Fruit fly (Drosophila melanogaster) whole organism, embryonic: ENCODE measurements around the gene Lcp65Ae.
A peak's percentile ranks its signal among the peaks of the same experiment; 100 is the strongest.

Source experiments
- CG10565 ChIP-seq: fragments of 200-800 bp; sonication (Bioruptor generic); optimal IDR thresholded peaks from 3 replicates; lab custom pipeline; 2016; ENCODE audit warnings: missing biosample characterization, mild to moderate bottlenecking, missing genetic modification characterization
- CG11085 ChIP-seq: fragments of 200-800 bp; sonication (Bioruptor generic); IDR thresholded peaks from 2 replicates; pipeline ENCODE4 v1.3.6; 2022; ENCODE audit warnings: missing biosample characterization, missing genetic modification characterization
- CG11504 ChIP-seq: fragments of 200-800 bp; sonication (Bioruptor generic); optimal IDR thresholded peaks from 3 replicates; lab custom pipeline; 2019; ENCODE audit warnings: missing biosample characterization, mild to moderate bottlenecking, missing genetic modification characterization, moderate library complexity
- CG12155 ChIP-seq: fragments of 200-800 bp; sonication (Bioruptor generic); optimal IDR thresholded peaks from 3 replicates; lab custom pipeline; 2016; ENCODE audit warnings: missing biosample characterization, missing genetic modification characterization
- CG12744 ChIP-seq: fragments of 200-800 bp; sonication (Bioruptor generic); optimal IDR thresholded peaks from 2 replicates; lab custom pipeline; 2016; ENCODE audit warnings: missing biosample characterization, missing genetic modification characterization
- CG14710 ChIP-seq: fragments of 200-800 bp; sonication (Bioruptor generic); optimal IDR thresholded peaks from 3 replicates; lab custom pipeline; 2019; ENCODE audit warnings: missing biosample characterization, mild to moderate bottlenecking, missing genetic modification characterization, moderate library complexity
- CG15011 ChIP-seq: fragments of 200-800 bp; sonication (Bioruptor generic); optimal IDR thresholded peaks from 3 replicates; lab custom pipeline; 2018; ENCODE audit warnings: missing biosample characterization, mild to moderate bottlenecking, missing genetic modification characterization
- CG17328 ChIP-seq: fragments of 200-800 bp; sonication (Bioruptor generic); IDR thresholded peaks from 2 replicates; pipeline ENCODE4 v1.3.6; 2022; ENCODE audit warnings: missing biosample characterization, missing genetic modification characterization
- CG18011 ChIP-seq: fragments of 200-800 bp; sonication (Bioruptor generic); optimal IDR thresholded peaks from 2 replicates; lab custom pipeline; 2017; ENCODE audit warnings: missing biosample characterization, missing genetic modification characterization, mild to moderate bottlenecking, moderate library complexity, missing genotype
- CG18599 ChIP-seq: fragments of 200-800 bp; sonication (Bioruptor generic); optimal IDR thresholded peaks from 3 replicates; lab custom pipeline; 2017; ENCODE audit warnings: missing biosample characterization, missing genetic modification characterization, mild to moderate bottlenecking, moderate library complexity, missing genetic modification reagents
- CG4282 ChIP-seq: fragments of 200-800 bp; sonication (Bioruptor generic); optimal IDR thresholded peaks from 2 replicates; lab custom pipeline; 2016; ENCODE audit warnings: missing biosample characterization, missing genetic modification characterization
- CG4424 ChIP-seq: fragments of 200-800 bp; sonication (Bioruptor generic); optimal IDR thresholded peaks from 3 replicates; lab custom pipeline; 2016; ENCODE audit warnings: missing biosample characterization, missing genetic modification characterization
- CG4617 ChIP-seq: fragments of 200-800 bp; sonication (Bioruptor generic); optimal IDR thresholded peaks from 3 replicates; lab custom pipeline; 2016; ENCODE audit warnings: missing biosample characterization, missing genetic modification characterization, borderline replicate concordance
- CG6272 ChIP-seq: fragments of 200-800 bp; sonication (Bioruptor generic); IDR thresholded peaks from 2 replicates; pipeline ENCODE4 v1.3.6; 2022; ENCODE audit warnings: missing biosample characterization, missing genetic modification characterization
- CG6683 ChIP-seq: fragments of 200-800 bp; sonication (Bioruptor generic); optimal IDR thresholded peaks from 2 replicates; lab custom pipeline; 2017; ENCODE audit warnings: missing biosample characterization, mild to moderate bottlenecking, missing genetic modification characterization, missing genetic modification reagents
- CG6854 ChIP-seq: fragments of 200-800 bp; sonication (Bioruptor generic); optimal IDR thresholded peaks from 3 replicates; lab custom pipeline; 2017; ENCODE audit warnings: missing biosample characterization, mild to moderate bottlenecking, missing genetic modification characterization
- CG7556 ChIP-seq: fragments of 200-800 bp; sonication (Bioruptor generic); optimal IDR thresholded peaks from 2 replicates; lab custom pipeline; 2017; ENCODE audit warnings: missing biosample characterization, mild to moderate bottlenecking, missing genetic modification characterization
- CG8281 ChIP-seq: fragments of 200-800 bp; sonication (Bioruptor generic); optimal IDR thresholded peaks from 2 replicates; lab custom pipeline; 2018; ENCODE audit warnings: missing biosample characterization, mild to moderate bottlenecking, missing genetic modification characterization, moderate library complexity
- Dll ChIP-seq: fragments of 200-800 bp; sonication (Bioruptor generic); IDR thresholded peaks from 4 replicates; pipeline ENCODE4 v1.3.6; 2022; ENCODE audit warnings: missing biosample characterization, missing genetic modification characterization; ENCODE audit not compliant: partially characterized antibody
- E2f2 ChIP-seq: fragments of 200-800 bp; sonication (Bioruptor generic); IDR thresholded peaks from 2 replicates; pipeline ENCODE4 v1.3.6; 2022; ENCODE audit warnings: missing biosample characterization, missing genetic modification characterization
- Eip74EF ChIP-seq, 2 experiments: fragments of 200-800 bp in 1 of 2; fragments of >200 bp in 1 of 2; sonication (Bioruptor generic) in 1 of 2; optimal IDR thresholded peaks; 2 replicates each; lab custom pipeline; 2017 to 2019; ENCODE audit warnings: missing biosample characterization in 2 of 2, missing genetic modification characterization in 2 of 2, mild to moderate bottlenecking in 1 of 2, moderate library complexity in 1 of 2
- Fer2 ChIP-seq: fragments of 200-800 bp; sonication (Bioruptor generic); optimal IDR thresholded peaks from 2 replicates; lab custom pipeline; 2018; ENCODE audit warnings: missing biosample characterization, mild to moderate bottlenecking, missing genetic modification characterization, moderate library complexity
- Fer3 ChIP-seq: fragments of 200-800 bp; sonication (Bioruptor generic); optimal IDR thresholded peaks from 2 replicates; lab custom pipeline; 2018; ENCODE audit warnings: missing biosample characterization, mild to moderate bottlenecking, missing genetic modification characterization, moderate library complexity
- H2.0 ChIP-seq: fragments of 200-800 bp; sonication (Bioruptor generic); IDR thresholded peaks from 2 replicates; pipeline ENCODE4 v1.3.6; 2022; ENCODE audit warnings: missing biosample characterization, missing genetic modification characterization
- HLH3B ChIP-seq: fragments of 200-800 bp; sonication (Bioruptor generic); IDR thresholded peaks from 2 replicates; pipeline ENCODE4 v1.3.6; 2022; ENCODE audit warnings: missing biosample characterization, missing genetic modification characterization
- Lhr ChIP-seq: fragments of 200-800 bp; sonication (Bioruptor generic); optimal IDR thresholded peaks from 3 replicates; lab custom pipeline; 2017; ENCODE audit warnings: mild to moderate bottlenecking, missing biosample characterization, missing genetic modification reagents, missing genetic modification characterization
- MTF-1 ChIP-seq: fragments of 200-800 bp; sonication (Bioruptor generic); optimal IDR thresholded peaks from 2 replicates; lab custom pipeline; 2018; ENCODE audit warnings: missing biosample characterization, mild to moderate bottlenecking, missing genetic modification characterization, borderline replicate concordance
- Med ChIP-seq: fragments of 200-800 bp; sonication (Bioruptor generic); peaks from one replicate; lab custom pipeline; 2016; ENCODE audit warnings: missing biosample characterization, missing genetic modification characterization, mild to moderate bottlenecking, inconsistent platforms, moderate library complexity
- Optix ChIP-seq: fragments of 200-800 bp; sonication (Bioruptor generic); IDR thresholded peaks from 3 replicates; pipeline ENCODE4 v1.3.6; 2022; ENCODE audit warnings: missing biosample characterization, missing genetic modification characterization
- Xbp1 ChIP-seq: fragments of 200-800 bp; sonication (Bioruptor generic); optimal IDR thresholded peaks from 3 replicates; lab custom pipeline; 2016; ENCODE audit warnings: missing biosample characterization, mild to moderate bottlenecking, missing genetic modification characterization
- ara ChIP-seq: fragments of 200-800 bp; sonication (Bioruptor generic); IDR thresholded peaks from 2 replicates; pipeline ENCODE4 v1.3.6; 2022; ENCODE audit warnings: missing biosample characterization, missing genetic modification characterization
- chn ChIP-seq: fragments of 200-800 bp; sonication (Bioruptor generic); optimal IDR thresholded peaks from 2 replicates; lab custom pipeline; 2016; ENCODE audit warnings: missing biosample characterization, missing genetic modification characterization
- eyg ChIP-seq: fragments of 200-800 bp; sonication (Bioruptor generic); optimal IDR thresholded peaks from 3 replicates; lab custom pipeline; 2016; ENCODE audit warnings: missing biosample characterization, missing genetic modification characterization
- gem ChIP-seq: fragments of 200-800 bp; sonication (Bioruptor generic); optimal IDR thresholded peaks from 2 replicates; lab custom pipeline; 2019; ENCODE audit warnings: missing biosample characterization, mild to moderate bottlenecking, missing genetic modification characterization, moderate library complexity
- gsb-n ChIP-seq: fragments of 200-800 bp; sonication (Bioruptor generic); optimal IDR thresholded peaks from 3 replicates; lab custom pipeline; 2018; ENCODE audit warnings: missing biosample characterization, mild to moderate bottlenecking, missing genetic modification characterization
- inv ChIP-seq: fragments of 200-800 bp; sonication (Bioruptor generic); IDR thresholded peaks from 2 replicates; pipeline ENCODE4 v1.3.6; 2022; ENCODE audit warnings: missing biosample characterization, missing genetic modification characterization; ENCODE audit not compliant: partially characterized antibody
- ken ChIP-seq: fragments of 200-800 bp; sonication (Bioruptor generic); IDR thresholded peaks from 3 replicates; pipeline ENCODE4 v1.3.6; 2022; ENCODE audit warnings: missing biosample characterization, missing genetic modification characterization
- lola ChIP-seq, 3 experiments: fragments of >200 bp in 2 of 3; fragments of 200-800 bp in 1 of 3; sonication (Bioruptor generic) in 1 of 3; optimal IDR thresholded peaks; 2 replicates each; lab custom pipeline; 2017 to 2019; ENCODE audit warnings: missing biosample characterization in 3 of 3, missing genetic modification characterization in 3 of 3, mild to moderate bottlenecking in 1 of 3, moderate library complexity in 1 of 3
- oc ChIP-seq: fragments of 200-800 bp; sonication (Bioruptor generic); optimal IDR thresholded peaks from 2 replicates; lab custom pipeline; 2018; ENCODE audit warnings: missing biosample characterization, mild to moderate bottlenecking, missing genetic modification characterization, moderate library complexity
- onecut ChIP-seq: fragments of 200-800 bp; sonication (Bioruptor generic); IDR thresholded peaks from 2 replicates; pipeline ENCODE4 v1.3.6; 2022; ENCODE audit warnings: missing biosample characterization, missing genetic modification characterization
- peb ChIP-seq: fragments of 200-800 bp; sonication (Bioruptor generic); IDR thresholded peaks from 2 replicates; pipeline ENCODE4 v1.3.6; 2022; ENCODE audit warnings: missing biosample characterization, missing genetic modification characterization
- row ChIP-seq: fragments of 200-800 bp; sonication (Bioruptor generic); IDR thresholded peaks from 3 replicates; pipeline ENCODE4 v1.3.6; 2022; ENCODE audit warnings: missing biosample characterization, missing genetic modification characterization
- run ChIP-seq: fragments of 200-800 bp; sonication (Bioruptor generic); optimal IDR thresholded peaks from 3 replicates; lab custom pipeline; 2018; ENCODE audit warnings: missing biosample characterization, mild to moderate bottlenecking, missing genetic modification characterization
- sug ChIP-seq: fragments of 200-800 bp; optimal IDR thresholded peaks from 2 replicates; lab custom pipeline; 2019; ENCODE audit warnings: missing biosample characterization, mild to moderate bottlenecking, missing genetic modification characterization, moderate library complexity
- ttk ChIP-seq: fragments of 200-800 bp; sonication (Bioruptor generic); IDR thresholded peaks from 2 replicates; pipeline ENCODE4 v2.1.2; 2022; ENCODE audit warnings: missing biosample characterization, missing genetic modification characterization
- tup ChIP-seq: fragments of 200-800 bp; sonication (Bioruptor generic); optimal IDR thresholded peaks from 2 replicates; lab custom pipeline; 2016; ENCODE audit warnings: missing biosample characterization, mild to moderate bottlenecking, missing genetic modification characterization, moderate library complexity
- unpg ChIP-seq: fragments of 200-800 bp; sonication (Bioruptor generic); optimal IDR thresholded peaks from 3 replicates; lab custom pipeline; 2018; ENCODE audit warnings: missing biosample characterization, mild to moderate bottlenecking, missing genetic modification characterization, moderate library complexity
- wek ChIP-seq: fragments of 200-800 bp; sonication (Bioruptor generic); optimal IDR thresholded peaks from 3 replicates; lab custom pipeline; 2018; ENCODE audit warnings: missing biosample characterization, mild to moderate bottlenecking, missing genetic modification characterization, moderate library complexity
- zen ChIP-seq: fragments of 200-800 bp; sonication (Bioruptor generic); optimal IDR thresholded peaks from 3 replicates; lab custom pipeline; 2018; ENCODE audit warnings: missing biosample characterization, mild to moderate bottlenecking, missing genetic modification characterization, moderate library complexity
- zfh1 ChIP-seq: fragments of 200-800 bp; sonication (Bioruptor generic); IDR thresholded peaks from 3 replicates; pipeline ENCODE4 v1.3.6; 2022; ENCODE audit warnings: missing biosample characterization, missing genetic modification characterization

Lcp65Ae gene

DNA sequence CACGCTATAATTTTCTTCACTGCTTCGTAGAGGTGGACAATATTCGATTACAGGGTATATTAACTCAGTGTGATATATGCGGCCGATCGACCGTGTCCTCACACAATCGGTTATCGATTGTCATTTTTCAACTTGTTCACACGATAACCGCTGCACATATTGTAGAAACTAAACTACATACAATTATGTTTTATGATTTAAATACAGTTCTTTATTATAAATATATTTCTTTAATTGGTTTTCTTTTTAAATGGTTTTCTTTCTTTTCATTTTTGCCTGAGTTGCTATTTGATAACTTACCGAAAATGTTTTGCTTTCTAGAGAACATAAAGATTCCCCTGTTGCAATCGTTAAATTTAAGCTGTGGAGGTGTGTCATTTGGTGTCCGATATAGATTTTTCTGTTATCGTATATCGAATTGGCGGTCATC lies 35.9 kb upstream of the Lcp65Ae start, which contains the start of the genes fmt and CG7376 (continued):
- peak; percentile 51 for TF ChIP-seq Xbp1 (GFP tag; lab: Kevin White, UChicago)
- TF ChIP-seq CG7556 (GFP tag; lab: Kevin White, UChicago) = no peak
- TF ChIP-seq CG6683 (GFP tag; lab: Kevin White, UChicago) = no peak
- no peak for TF ChIP-seq Eip74EF (GFP tag; optimal IDR thresholded peaks at IDR 0.05; lab: Kevin White, UChicago)
- no peak for TF ChIP-seq unpg (GFP tag; lab: Kevin White, UChicago)
- TF ChIP-seq CG15011 = no peak
- no peak for TF ChIP-seq CG12744
- no peak for TF ChIP-seq eyg (GFP tag; lab: Kevin White, UChicago)
- TF ChIP-seq H2.0 = no peak
- no peak for TF ChIP-seq onecut (GFP tag; lab: Robert Waterston, UW)
- no peak for TF ChIP-seq CG17328 (GFP tag; lab: Robert Waterston, UW)
- no peak for TF ChIP-seq chn
- TF ChIP-seq gsb-n (tag; lab: Kevin White, UChicago) = no peak
- TF ChIP-seq lola (GFP tag; optimal IDR thresholded peaks at IDR 0.05; lab: Kevin White, UChicago) = peak in 1 of 3 experiments; percentile 61
- no peak for TF ChIP-seq gem (tag; lab: Kevin White, UChicago)
- peak; percentile 49 for TF ChIP-seq CG12155
- no peak for TF ChIP-seq CG11504 (tag; lab: Kevin White, UChicago)
- no peak for TF ChIP-seq CG11085 (GFP tag; lab: Robert Waterston, UW)
- peak; percentile 89 for TF ChIP-seq row (GFP tag; lab: Robert Waterston, UW)
- no peak for TF ChIP-seq CG4424 (GFP tag; lab: Kevin White, UChicago)
- TF ChIP-seq sug (tag; lab: Kevin White, UChicago) = no peak
- TF ChIP-seq Med (GFP tag; lab: Kevin White, UChicago) = no peak
- no peak for TF ChIP-seq ttk
- TF ChIP-seq tup (GFP tag; lab: Kevin White, UChicago) = no peak
- no peak for TF ChIP-seq wek (GFP tag; lab: Kevin White, UChicago)
- TF ChIP-seq ken (GFP tag; lab: Robert Waterston, UW) = no peak
- TF ChIP-seq Dll (GFP tag; lab: Robert Waterston, UW) = peak; percentile 74; the same call in 3 of the 4 replicates
- no peak for TF ChIP-seq CG6854 (GFP tag; lab: Kevin White, UChicago)
- TF ChIP-seq CG18011 = no peak
- no peak for TF ChIP-seq Fer3 (tag; lab: Kevin White, UChicago)
- TF ChIP-seq peb (GFP tag; lab: Robert Waterston, UW) = no peak
- no peak for TF ChIP-seq CG4282
- TF ChIP-seq CG14710 (tag; lab: Kevin White, UChicago) = peak; percentile 83
- no peak for TF ChIP-seq Fer2 (tag; lab: Kevin White, UChicago)
- TF ChIP-seq run (tag; lab: Kevin White, UChicago) = no peak
- peak; percentile 66 for TF ChIP-seq inv (GFP tag; lab: Robert Waterston, UW)
- no peak for TF ChIP-seq CG8281 (tag; lab: Kevin White, UChicago)
- no peak for TF ChIP-seq CG10565
- no peak for TF ChIP-seq zfh1
- no peak for TF ChIP-seq Optix (GFP tag; lab: Robert Waterston, UW)
- TF ChIP-seq zen (tag; lab: Kevin White, UChicago) = peak; percentile 59
- no peak for TF ChIP-seq oc (tag; lab: Kevin White, UChicago)
- peak; percentile 29 for TF ChIP-seq Lhr (GFP tag; lab: Kevin White, UChicago)
- TF ChIP-seq MTF-1 = no peak
- no peak for TF ChIP-seq HLH3B (GFP tag; lab: Robert Waterston, UW)
- TF ChIP-seq E2f2 (GFP tag; lab: Robert Waterston, UW) = peak; percentile 65
- TF ChIP-seq CG6272 (GFP tag; lab: Robert Waterston, UW) = no peak
- no peak for TF ChIP-seq CG4617 (GFP tag; lab: Kevin White, UChicago)
- no peak for TF ChIP-seq ara
- no peak for TF ChIP-seq CG18599 (GFP tag; lab: Kevin White, UChicago)
